Fruit fly (Drosophila melanogaster) whole organism, adult: ENCODE results near the gene SPARC.

Experiments used
- CG14711 ChIP-seq: fragments of 200-800 bp; sonication (Bioruptor generic); optimal IDR thresholded peaks from 2 replicates; lab custom pipeline; 2018; ENCODE audit warnings: missing biosample characterization, mild to moderate bottlenecking, missing genetic modification characterization, moderate library complexity
- CG7045 ChIP-seq: fragments of 200-800 bp; sonication (Bioruptor generic); optimal IDR thresholded peaks from 2 replicates; lab custom pipeline; 2017; ENCODE audit warnings: missing biosample characterization, mild to moderate bottlenecking, missing genetic modification characterization
- CG7101 ChIP-seq: fragments of 200-800 bp; sonication (Bioruptor generic); optimal IDR thresholded peaks from 2 replicates; lab custom pipeline; 2018; ENCODE audit warnings: missing biosample characterization, mild to moderate bottlenecking, missing genetic modification characterization, moderate library complexity
- cnc ChIP-seq, 2 experiments: fragments of >200 bp; optimal IDR thresholded peaks; 2 replicates each; lab custom pipeline; 2017
- toe ChIP-seq: fragments of 200-800 bp; sonication (Bioruptor generic); optimal IDR thresholded peaks from 2 replicates; lab custom pipeline; 2016; ENCODE audit warnings: missing biosample characterization, missing genetic modification characterization

DNA sequence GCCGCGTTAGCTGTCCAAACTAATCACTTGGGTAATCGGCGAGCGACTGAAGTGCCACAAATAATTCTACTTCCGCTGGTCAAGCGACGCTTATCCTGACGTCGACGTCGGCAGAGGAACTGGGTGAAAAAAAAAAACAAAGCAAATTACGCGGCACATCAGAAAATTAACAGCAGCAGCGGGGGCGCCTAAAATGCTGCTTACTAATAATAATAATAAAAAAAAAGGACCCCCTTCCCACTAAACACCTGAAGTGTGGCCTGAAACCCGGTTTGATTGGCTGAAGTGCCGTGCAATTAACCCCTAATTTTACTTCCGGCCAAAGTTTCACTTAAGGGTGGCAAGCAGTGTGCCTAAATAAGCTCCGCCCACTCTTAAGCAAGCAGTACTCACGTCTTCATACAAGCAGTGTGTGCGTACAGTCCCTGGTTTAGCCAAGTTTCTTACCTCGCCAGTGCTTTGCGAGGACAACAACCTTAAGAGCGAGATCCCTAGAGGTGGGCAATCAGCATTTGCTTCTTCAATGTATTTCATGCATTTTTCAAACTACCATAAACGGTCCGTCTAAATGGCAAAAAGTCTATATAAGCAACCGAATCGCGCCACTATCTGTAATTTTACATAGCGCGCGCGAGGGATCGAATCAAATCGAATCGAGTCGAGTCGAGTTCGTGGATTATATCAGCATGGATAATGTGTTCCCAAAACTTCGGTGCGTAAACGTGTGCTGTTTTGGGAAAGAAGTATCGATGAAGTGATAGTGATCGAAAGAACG lies 9.5 kb upstream of the SPARC start, which contains the start of the genes ro and T48:
- no peak for TF ChIP-seq CG7045 (GFP tag; lab: Kevin White, UChicago)
- TF ChIP-seq toe (GFP tag; lab: Kevin White, UChicago) = peak; percentile 13
- no peak for TF ChIP-seq cnc (optimal IDR thresholded peaks at IDR 0.05; lab: Kevin White, UChicago)
- peak; percentile 45 for TF ChIP-seq CG7101 (tag; lab: Kevin White, UChicago)
- TF ChIP-seq CG14711 (tag; lab: Kevin White, UChicago) = no peak
